Fruit fly (Drosophila melanogaster): Measurements from ENCODE around the gene smog.

The smog gene

DNA sequence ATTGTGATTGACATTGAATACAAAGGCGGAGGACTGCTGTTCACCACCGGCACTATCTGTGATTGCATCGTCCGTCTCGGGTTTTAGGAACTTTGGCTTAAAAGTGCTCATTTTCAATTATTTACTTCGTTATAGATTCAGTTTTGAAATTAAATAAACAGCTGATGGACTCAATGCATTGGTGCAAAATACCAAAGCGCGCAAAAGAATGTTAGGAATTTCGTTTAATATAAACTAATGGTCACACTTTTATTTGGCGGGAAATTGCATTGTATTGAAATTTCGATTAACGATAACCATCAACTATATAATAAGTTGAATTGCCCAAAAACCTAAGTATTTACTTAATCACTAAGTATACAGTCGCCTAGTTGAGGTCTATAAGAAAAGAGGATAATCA is 34.6 kb upstream of the smog start, which contains the start of gene CG3225 (continued):
- TF ChIP-seq CG11723 (GFP tag; optimal IDR thresholded peaks at IDR 0.05) (no peak), tio (GFP tag; optimal IDR thresholded peaks at IDR 0.05) (no peak), sc (optimal IDR thresholded peaks at IDR 0.05) (no peak), sc (GFP tag; optimal IDR thresholded peaks at IDR 0.05) (no peak), unc-4 (GFP tag; IDR thresholded peaks at IDR 0.05; ENCODE audit: partially characterized antibody) (peak; percentile 43; the same call in 1 of the 2 replicates), CG10147 (GFP tag; optimal IDR thresholded peaks at IDR 0.05) (no peak), Hey (tag; optimal IDR thresholded peaks at IDR 0.05) (no peak), CG8944 (GFP tag; optimal IDR thresholded peaks at IDR 0.05) (no peak), dimm (GFP tag; IDR thresholded peaks at IDR 0.05) (no peak), tna (GFP tag; IDR thresholded peaks at IDR 0.05; ENCODE audit: partially characterized antibody) (0 out of 2 replicates have a peak, but pooled peaks have one; percentile 50), sob (GFP tag; IDR thresholded peaks at IDR 0.05) (no peak), nom (GFP tag; optimal IDR thresholded peaks at IDR 0.05) (no peak), CG14965 (GFP tag; optimal IDR thresholded peaks at IDR 0.05; ENCODE audit: borderline replicate concordance) (no peak), Oaz (GFP tag; IDR thresholded peaks at IDR 0.05) (no peak), gcm (GFP tag; optimal IDR thresholded peaks at IDR 0.05) (no peak), dpn (GFP tag; optimal IDR thresholded peaks at IDR 0.05) (no peak), dan (GFP tag; IDR thresholded peaks at IDR 0.05) (no peak), gfzf (GFP tag; optimal IDR thresholded peaks at IDR 0.05) (peak; percentile 92), gro (GFP tag; optimal IDR thresholded peaks at IDR 0.05) (peak; percentile 4), Sry-δ (GFP tag; optimal IDR thresholded peaks at IDR 0.05) (peak; percentile 25), so (GFP tag; IDR thresholded peaks at IDR 0.05) (no peak), CG31365 (tag; optimal IDR thresholded peaks at IDR 0.05) (no peak), nmo (GFP tag; optimal IDR thresholded peaks at IDR 0.05) (peak; percentile 8), Mrtf (GFP tag; IDR thresholded peaks at IDR 0.05) (no peak), Usf (GFP tag; optimal IDR thresholded peaks at IDR 0.05) (no peak), jigr1 (GFP tag; IDR thresholded peaks at IDR 0.05) (no peak), CG2712 (tag; optimal IDR thresholded peaks at IDR 0.05) (no peak), sug (tag; optimal IDR thresholded peaks at IDR 0.05) (peak; percentile 4), CG11093 (GFP tag; IDR thresholded peaks at IDR 0.05) (no peak), CG10267 (tag; optimal IDR thresholded peaks at IDR 0.05) (peak; percentile 58), CG4424 (GFP tag; optimal IDR thresholded peaks at IDR 0.05) (no peak), CG3065 (GFP tag; optimal IDR thresholded peaks at IDR 0.05) (no peak), CG4707 (GFP tag; optimal IDR thresholded peaks at IDR 0.05) (no peak), CG2129 (GFP tag; IDR thresholded peaks at IDR 0.05; ENCODE audit: partially characterized antibody) (no peak), CG1603 (tag; optimal IDR thresholded peaks at IDR 0.05) (peak; percentile 73), CG31441 (GFP tag; IDR thresholded peaks at IDR 0.05) (no peak), Bgb (GFP tag; IDR thresholded peaks at IDR 0.05; ENCODE audit: partially characterized antibody) (peak; percentile 48; the same call in 1 of the 2 replicates), cwo (GFP tag; optimal IDR thresholded peaks at IDR 0.05) (no peak), gsb (GFP tag; IDR thresholded peaks at IDR 0.05) (no peak), pho (GFP tag; optimal IDR thresholded peaks at IDR 0.05) (no peak), nerfin-1 (tag; optimal IDR thresholded peaks at IDR 0.05) (peak; percentile 14), zf30C (GFP tag; optimal IDR thresholded peaks at IDR 0.05) (no peak), gce (GFP tag; IDR thresholded peaks at IDR 0.05) (no peak), CG15601 (tag; optimal IDR thresholded peaks at IDR 0.05) (no peak), Gug (GFP tag; IDR thresholded peaks at IDR 0.05) (no peak), sna (GFP tag; IDR thresholded peaks at IDR 0.05; ENCODE audit: partially characterized antibody) (peak; percentile 31; the same call in 1 of the 2 replicates), ro (GFP tag; IDR thresholded peaks at IDR 0.05) (no peak), CG1792 (GFP tag; optimal IDR thresholded peaks at IDR 0.05) (no peak), CG4820 (GFP tag; optimal IDR thresholded peaks at IDR 0.05) (no peak), hbn (GFP tag; IDR thresholded peaks at IDR 0.05; ENCODE audit: partially characterized antibody) (peak; percentile 33; the same call in 1 of the 2 replicates), CG4854 (GFP tag; optimal IDR thresholded peaks at IDR 0.05) (no peak)
